Worm (Caenorhabditis elegans): Measurements from ENCODE around the gene T24A6.1.

T24A6.1 gene

ce11 chrV:3526882-3527281 lies 32.0 kb upstream of the T24A6.1 start, which contains the start of gene str-260:
str-260 (plus strand) TSS chrV:3527182.
- no peak for TF ChIP-seq ceh-28 (tag; optimal IDR thresholded peaks at IDR 0.05)
- TF ChIP-seq snpc-4 (tag; optimal IDR thresholded peaks at IDR 0.05), result no peak
- TF ChIP-seq nhr-12 (tag; optimal IDR thresholded peaks at IDR 0.05), result no peak
- TF ChIP-seq ztf-4 (tag; optimal IDR thresholded peaks at IDR 0.05), result no peak
- no peak for TF ChIP-seq aly-2 (tag; optimal IDR thresholded peaks at IDR 0.05)
- no peak for TF ChIP-seq nhr-76 (tag; optimal IDR thresholded peaks at IDR 0.05)
- no peak for TF ChIP-seq ztf-11 (tag; optimal IDR thresholded peaks at IDR 0.05)

ce11 chrV:3530403-3530802 lies 28.4 kb upstream of the T24A6.1 start, which contains the start of gene srbc-66:
srbc-66 (plus strand) TSS chrV:3530703.
- TF ChIP-seq skn-1 (tag; optimal IDR thresholded peaks at IDR 0.05), result no peak
- TF ChIP-seq nfya-1 (tag; optimal IDR thresholded peaks at IDR 0.05; ENCODE audit: insufficient read depth), result no peak
- TF ChIP-seq elt-1 (tag; optimal IDR thresholded peaks at IDR 0.05), result no peak
- TF ChIP-seq ceh-28 (tag; optimal IDR thresholded peaks at IDR 0.05), result no peak
- no peak for TF ChIP-seq unc-39 (tag; optimal IDR thresholded peaks at IDR 0.05)
- no peak for TF ChIP-seq pqm-1 (tag; optimal IDR thresholded peaks at IDR 0.05)
- TF ChIP-seq pha-4 (tag; optimal IDR thresholded peaks at IDR 0.05), result no peak
- TF ChIP-seq unc-62 (GFP tag; optimal IDR thresholded peaks at IDR 0.05), result no peak
- no peak for TF ChIP-seq ama-1 (optimal IDR thresholded peaks at IDR 0.05)
- TF ChIP-seq jun-1 (tag; optimal IDR thresholded peaks at IDR 0.05), result no peak
- no peak for TF ChIP-seq R02D3.7 (tag; optimal IDR thresholded peaks at IDR 0.05)

ce11 chrV:3535260-3535659 lies 23.6 kb upstream of the T24A6.1 start, which contains the start of gene nhr-221:
nhr-221 (minus strand) TSS chrV:3535360.
- no peak for TF ChIP-seq ceh-82 (tag; optimal IDR thresholded peaks at IDR 0.05)
- TF ChIP-seq nhr-25 (tag; optimal IDR thresholded peaks at IDR 0.05), result no peak
- no peak for TF ChIP-seq lsy-12 (tag; optimal IDR thresholded peaks at IDR 0.05)
- TF ChIP-seq nhr-28 (tag; optimal IDR thresholded peaks at IDR 0.05), result no peak
- TF ChIP-seq sea-2 (GFP tag; optimal IDR thresholded peaks at IDR 0.05), result no peak
- no peak for TF ChIP-seq ztf-11 (tag; optimal IDR thresholded peaks at IDR 0.05)

ce11 chrV:3538307-3538706 lies 20.5 kb upstream of the T24A6.1 start, which contains the start of gene nhr-93:
nhr-93 (minus strand) TSS chrV:3538407.
- TF ChIP-seq sea-2 (GFP tag; optimal IDR thresholded peaks at IDR 0.05) (no peak), mdl-1 (tag; optimal IDR thresholded peaks at IDR 0.05) (no peak), ztf-4 (tag; optimal IDR thresholded peaks at IDR 0.05) (no peak), elt-2 (tag; optimal IDR thresholded peaks at IDR 0.05) (no peak), unc-39 (tag; optimal IDR thresholded peaks at IDR 0.05) (no peak), snpc-4 (tag; optimal IDR thresholded peaks at IDR 0.05) (no peak), elt-3 (tag; optimal IDR thresholded peaks at IDR 0.05) (no peak), hmg-11 (tag; optimal IDR thresholded peaks at IDR 0.05) (no peak), nhr-77 (tag; optimal IDR thresholded peaks at IDR 0.05) (no peak), daf-12 (tag; optimal IDR thresholded peaks at IDR 0.05) (no peak)

ce11 chrV:3541117-3541516 lies 17.7 kb upstream of the T24A6.1 start, which contains the start of gene srbc-67:
srbc-67 (minus strand) TSS chrV:3541217.
- no peak for TF ChIP-seq nhr-76 (tag; optimal IDR thresholded peaks at IDR 0.05)
- no peak for TF ChIP-seq nhr-23 (tag; optimal IDR thresholded peaks at IDR 0.05)
- no peak for TF ChIP-seq lin-39 (tag; optimal IDR thresholded peaks at IDR 0.05)
- no peak for TF ChIP-seq egl-27 (tag; optimal IDR thresholded peaks at IDR 0.05)
- TF ChIP-seq nhr-12 (tag; optimal IDR thresholded peaks at IDR 0.05), result no peak
- TF ChIP-seq unc-62 (GFP tag; optimal IDR thresholded peaks at IDR 0.05), result no peak
- TF ChIP-seq mdl-1 (tag; optimal IDR thresholded peaks at IDR 0.05), result no peak
- TF ChIP-seq ztf-11 (tag; optimal IDR thresholded peaks at IDR 0.05), result no peak
- no peak for TF ChIP-seq ceh-28 (tag; optimal IDR thresholded peaks at IDR 0.05)
- no peak for TF ChIP-seq ztf-4 (tag; optimal IDR thresholded peaks at IDR 0.05)

ce11 chrV:3543344-3543743 lies 15.5 kb upstream of the T24A6.1 start, which contains the start of gene nhr-222:
nhr-222 (minus strand) TSS chrV:3543444.
- TF ChIP-seq R02D3.7 (tag; optimal IDR thresholded peaks at IDR 0.05) (no peak), fkh-2 (tag; optimal IDR thresholded peaks at IDR 0.05) (no peak), ZK546.5 (tag; optimal IDR thresholded peaks at IDR 0.05) (no peak), ztf-11 (tag; optimal IDR thresholded peaks at IDR 0.05) (no peak), nhr-77 (tag; optimal IDR thresholded peaks at IDR 0.05) (no peak), ceh-16 (tag; optimal IDR thresholded peaks at IDR 0.05) (no peak), eor-1 (tag; optimal IDR thresholded peaks at IDR 0.05) (no peak), nhr-76 (tag; optimal IDR thresholded peaks at IDR 0.05) (no peak), ceh-9 (tag; optimal IDR thresholded peaks at IDR 0.05) (no peak), nhr-67 (tag; optimal IDR thresholded peaks at IDR 0.05) (no peak), pha-4 (tag; optimal IDR thresholded peaks at IDR 0.05) (no peak), nhr-237 (tag; optimal IDR thresholded peaks at IDR 0.05) (no peak), nhr-23 (tag; optimal IDR thresholded peaks at IDR 0.05) (no peak), elt-1 (tag; optimal IDR thresholded peaks at IDR 0.05) (no peak), ceh-28 (tag; optimal IDR thresholded peaks at IDR 0.05) (no peak), fos-1 (tag; optimal IDR thresholded peaks at IDR 0.05) (no peak), unc-39 (tag; optimal IDR thresholded peaks at IDR 0.05) (no peak), nhr-43 (tag; optimal IDR thresholded peaks at IDR 0.05; ENCODE audit: poor library complexity, severe bottlenecking) (no peak), lin-15B (tag; optimal IDR thresholded peaks at IDR 0.05) (no peak)

Measured in whole organism, L3 larva.